Fruit fly (Drosophila melanogaster) whole organism, embryonic: ENCODE data around the gene CG13837.

Experiments
- ATbp ChIP-seq: fragments of 200-800 bp; sonication (Bioruptor generic); optimal IDR thresholded peaks from 2 replicates; lab custom pipeline; 2017; ENCODE audit warnings: missing biosample characterization, mild to moderate bottlenecking, missing genetic modification characterization, missing genetic modification reagents
- Blimp-1 ChIP-seq: fragments of 200-800 bp; sonication (Bioruptor generic); optimal IDR thresholded peaks from 3 replicates; lab custom pipeline; 2018; ENCODE audit warnings: missing biosample characterization, missing genetic modification characterization, mild to moderate bottlenecking, moderate library complexity, missing genetic modification reagents
- CG11696 ChIP-seq: fragments of 200-800 bp; sonication (Bioruptor generic); IDR thresholded peaks from 2 replicates; pipeline ENCODE4 v1.3.6; 2022; ENCODE audit warnings: missing biosample characterization, missing genetic modification characterization
- CG13287 ChIP-seq: fragments of 200-800 bp; sonication (Bioruptor generic); IDR thresholded peaks from 2 replicates; pipeline ENCODE4 v1.3.6; 2022; ENCODE audit warnings: missing biosample characterization, missing genetic modification characterization; ENCODE audit not compliant: partially characterized antibody
- CG13424 ChIP-seq: fragments of 200-800 bp; sonication (Bioruptor generic); optimal IDR thresholded peaks from 2 replicates; lab custom pipeline; 2019; ENCODE audit warnings: missing biosample characterization, mild to moderate bottlenecking, missing genetic modification characterization, moderate library complexity
- CG15269 ChIP-seq: fragments of 200-800 bp; sonication (Bioruptor generic); optimal IDR thresholded peaks from 2 replicates; lab custom pipeline; 2018; ENCODE audit warnings: missing biosample characterization, mild to moderate bottlenecking, missing genetic modification characterization, moderate library complexity
- CG1603 ChIP-seq: fragments of 200-800 bp; sonication (Bioruptor generic); optimal IDR thresholded peaks from 2 replicates; lab custom pipeline; 2019; ENCODE audit warnings: missing biosample characterization, mild to moderate bottlenecking, missing genetic modification characterization, moderate library complexity
- CG16813 ChIP-seq: fragments of 200-800 bp; sonication (Bioruptor generic); IDR thresholded peaks from 3 replicates; pipeline ENCODE4 v1.3.6; 2022; ENCODE audit warnings: missing biosample characterization, missing genetic modification characterization; ENCODE audit not compliant: partially characterized antibody
- CG31365 ChIP-seq: fragments of 200-800 bp; sonication (Bioruptor generic); optimal IDR thresholded peaks from 2 replicates; lab custom pipeline; 2018; ENCODE audit warnings: missing biosample characterization, mild to moderate bottlenecking, missing genetic modification characterization
- CG3847 ChIP-seq: fragments of 200-800 bp; sonication (Bioruptor generic); IDR thresholded peaks from 2 replicates; pipeline ENCODE4 v1.3.6; 2022; ENCODE audit warnings: missing biosample characterization, missing genetic modification characterization
- CG3995 ChIP-seq: fragments of 200-800 bp; sonication (Bioruptor generic); optimal IDR thresholded peaks from 3 replicates; lab custom pipeline; 2016; ENCODE audit warnings: missing biosample characterization, missing genetic modification characterization
- CG4424 ChIP-seq: fragments of 200-800 bp; sonication (Bioruptor generic); optimal IDR thresholded peaks from 3 replicates; lab custom pipeline; 2016; ENCODE audit warnings: missing biosample characterization, missing genetic modification characterization
- CrebB ChIP-seq: fragments of 200-800 bp; sonication (Bioruptor generic); optimal IDR thresholded peaks from 3 replicates; lab custom pipeline; 2018; ENCODE audit warnings: missing biosample characterization, mild to moderate bottlenecking, missing genetic modification characterization
- Dfd ChIP-seq, 2 experiments: fragments of >200 bp; optimal IDR thresholded peaks; 2 replicates each; lab custom pipeline; 2017; ENCODE audit warnings: missing biosample characterization in 2 of 2, missing genetic modification characterization in 2 of 2
- Eip74EF ChIP-seq, 2 experiments: fragments of 200-800 bp in 1 of 2; fragments of >200 bp in 1 of 2; sonication (Bioruptor generic) in 1 of 2; optimal IDR thresholded peaks; 2 replicates each; lab custom pipeline; 2017 to 2019; ENCODE audit warnings: missing biosample characterization in 2 of 2, missing genetic modification characterization in 2 of 2, mild to moderate bottlenecking in 1 of 2, moderate library complexity in 1 of 2
- Fer1 ChIP-seq: fragments of 200-800 bp; sonication (Bioruptor generic); optimal IDR thresholded peaks from 2 replicates; lab custom pipeline; 2017; ENCODE audit warnings: missing biosample characterization, mild to moderate bottlenecking, missing genetic modification characterization
- Fer2 ChIP-seq: fragments of 200-800 bp; sonication (Bioruptor generic); optimal IDR thresholded peaks from 2 replicates; lab custom pipeline; 2018; ENCODE audit warnings: missing biosample characterization, mild to moderate bottlenecking, missing genetic modification characterization, moderate library complexity
- Hmr ChIP-seq: fragments of 200-800 bp; sonication (Bioruptor generic); optimal IDR thresholded peaks from 3 replicates; lab custom pipeline; 2017; ENCODE audit warnings: mild to moderate bottlenecking, missing biosample characterization, missing genetic modification reagents, missing genetic modification characterization
- MBD-R2 ChIP-seq: fragments of 200-800 bp; sonication (Bioruptor generic); IDR thresholded peaks from 2 replicates; pipeline ENCODE4 v1.3.6; 2022; ENCODE audit warnings: missing biosample characterization, missing genetic modification characterization
- MTF-1 ChIP-seq: fragments of 200-800 bp; sonication (Bioruptor generic); optimal IDR thresholded peaks from 2 replicates; lab custom pipeline; 2018; ENCODE audit warnings: missing biosample characterization, mild to moderate bottlenecking, missing genetic modification characterization, borderline replicate concordance
- Med ChIP-seq: fragments of 200-800 bp; sonication (Bioruptor generic); peaks from one replicate; lab custom pipeline; 2016; ENCODE audit warnings: missing biosample characterization, missing genetic modification characterization, mild to moderate bottlenecking, inconsistent platforms, moderate library complexity
- PHDP ChIP-seq: fragments of 200-800 bp; sonication (Bioruptor generic); optimal IDR thresholded peaks from 3 replicates; lab custom pipeline; 2018; ENCODE audit warnings: missing biosample characterization, mild to moderate bottlenecking, missing genetic modification characterization, moderate library complexity
- Pdp1 ChIP-seq, 2 experiments: fragments of 200-800 bp; sonication (Bioruptor generic); optimal IDR thresholded peaks; 3 replicates each; lab custom pipeline; 2016; ENCODE audit warnings: missing biosample characterization in 2 of 2, missing genetic modification characterization in 2 of 2, mild to moderate bottlenecking in 1 of 2, moderate library complexity in 1 of 2
- Rfx ChIP-seq: fragments of 200-800 bp; sonication (Bioruptor generic); IDR thresholded peaks from 2 replicates; pipeline ENCODE4 v1.3.6; 2022; ENCODE audit warnings: missing biosample characterization, missing genetic modification characterization
- Stat92E ChIP-seq, 3 experiments: fragments of >200 bp in 2 of 3; fragments of 200-800 bp in 1 of 3; sonication (Bioruptor generic) in 1 of 3; optimal IDR thresholded peaks; 2 replicates each; lab custom pipeline; 2017 to 2019; ENCODE audit warnings: missing biosample characterization in 3 of 3, missing genetic modification characterization in 3 of 3, mild to moderate bottlenecking in 1 of 3, moderate library complexity in 1 of 3
- Vsx1 ChIP-seq: fragments of 200-800 bp; sonication (Bioruptor generic); optimal IDR thresholded peaks from 2 replicates; lab custom pipeline; 2017; ENCODE audit warnings: missing biosample characterization, mild to moderate bottlenecking, missing genetic modification characterization, missing genetic modification reagents
- ap ChIP-seq: fragments of 200-800 bp; sonication (Bioruptor generic); IDR thresholded peaks from 2 replicates; pipeline ENCODE4 v1.3.6; 2022; ENCODE audit warnings: missing biosample characterization, missing genetic modification characterization
- ci ChIP-seq: fragments of 200-800 bp; sonication (Bioruptor generic); IDR thresholded peaks from 3 replicates; pipeline ENCODE4 v1.3.6; 2022; ENCODE audit warnings: missing biosample characterization, missing genetic modification characterization
- dm ChIP-seq: fragments of 200-800 bp; sonication (Bioruptor generic); optimal IDR thresholded peaks from 3 replicates; lab custom pipeline; 2016; ENCODE audit warnings: missing biosample characterization, missing genetic modification characterization
- grn ChIP-seq: fragments of 200-800 bp; sonication (Bioruptor generic); optimal IDR thresholded peaks from 3 replicates; lab custom pipeline; 2017; ENCODE audit warnings: missing biosample characterization, missing genetic modification characterization
- mirr ChIP-seq: fragments of 200-800 bp; sonication (Bioruptor generic); optimal IDR thresholded peaks from 3 replicates; lab custom pipeline; 2018; ENCODE audit warnings: missing biosample characterization, mild to moderate bottlenecking, missing genetic modification characterization
- peb ChIP-seq: fragments of 200-800 bp; sonication (Bioruptor generic); IDR thresholded peaks from 2 replicates; pipeline ENCODE4 v1.3.6; 2022; ENCODE audit warnings: missing biosample characterization, missing genetic modification characterization
- pum ChIP-seq: fragments of 200-800 bp; sonication (Bioruptor generic); optimal IDR thresholded peaks from 2 replicates; lab custom pipeline; 2016; ENCODE audit warnings: missing biosample characterization, missing genetic modification characterization
- schlank ChIP-seq: fragments of 200-800 bp; sonication (Bioruptor generic); optimal IDR thresholded peaks from 2 replicates; lab custom pipeline; 2018; ENCODE audit warnings: missing biosample characterization, mild to moderate bottlenecking, missing genetic modification characterization
- sens ChIP-seq: fragments of 200-800 bp; sonication (Bioruptor generic); peaks from one replicate; lab custom pipeline; 2016; ENCODE audit warnings: missing biosample characterization, missing genetic modification characterization
- stwl ChIP-seq: fragments of 200-800 bp; sonication (Bioruptor generic); optimal IDR thresholded peaks from 3 replicates; lab custom pipeline; 2018; ENCODE audit warnings: missing biosample characterization, mild to moderate bottlenecking, missing genetic modification characterization, moderate library complexity
- unc-4 ChIP-seq: fragments of 200-800 bp; sonication (Bioruptor generic); IDR thresholded peaks from 2 replicates; pipeline ENCODE4 v1.3.6; 2022; ENCODE audit warnings: missing biosample characterization, missing genetic modification characterization; ENCODE audit not compliant: partially characterized antibody
- unpg ChIP-seq: fragments of 200-800 bp; sonication (Bioruptor generic); optimal IDR thresholded peaks from 3 replicates; lab custom pipeline; 2018; ENCODE audit warnings: missing biosample characterization, mild to moderate bottlenecking, missing genetic modification characterization, moderate library complexity
- usp ChIP-seq: fragments of >200 bp; optimal IDR thresholded peaks from 2 replicates; lab custom pipeline; 2017; ENCODE audit warnings: missing biosample characterization, missing genetic modification characterization
- wek ChIP-seq: fragments of 200-800 bp; sonication (Bioruptor generic); optimal IDR thresholded peaks from 3 replicates; lab custom pipeline; 2018; ENCODE audit warnings: missing biosample characterization, mild to moderate bottlenecking, missing genetic modification characterization, moderate library complexity

Gene CG13837

DNA sequence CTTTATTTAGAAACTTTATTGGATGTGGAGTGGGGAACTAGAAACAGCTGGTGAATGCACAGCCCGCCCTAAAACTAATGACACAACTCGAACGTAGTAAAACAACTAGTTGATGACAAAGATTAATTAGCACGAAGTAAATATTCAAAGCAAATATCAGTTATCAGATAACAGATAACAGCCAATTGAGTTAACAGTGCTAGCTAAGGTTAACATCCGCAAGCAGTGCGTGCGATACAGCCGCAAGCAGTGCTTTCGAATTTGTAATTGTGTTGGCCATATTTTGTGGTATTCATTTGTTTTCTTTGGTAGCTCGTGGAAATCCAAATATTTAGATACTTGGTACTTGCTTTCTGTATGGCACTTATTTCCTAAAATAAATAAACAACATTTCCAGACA lies 30.3 kb upstream of the CG13837 start:
- no peak for TF ChIP-seq dm (GFP tag; lab: Kevin White, UChicago)
- TF ChIP-seq CG15269 (tag; lab: Kevin White, UChicago): peak; percentile 32
- TF ChIP-seq ci (GFP tag; lab: Robert Waterston, UW): peak; percentile 25; the same call in 1 of the 3 replicates
- TF ChIP-seq wek (GFP tag; lab: Kevin White, UChicago): peak; percentile 45
- peak; percentile 29 for TF ChIP-seq unpg (GFP tag; lab: Kevin White, UChicago)
- peak; percentile 72 for TF ChIP-seq sens (GFP tag; lab: Kevin White, UChicago)
- peak in 1 of 2 experiments; percentile 52 for TF ChIP-seq Eip74EF (GFP tag; optimal IDR thresholded peaks at IDR 0.05; lab: Kevin White, UChicago)
- TF ChIP-seq Hmr: peak; percentile 33
- TF ChIP-seq MTF-1 (GFP tag; lab: Kevin White, UChicago): peak; percentile 4
- 0 out of 2 replicates have a peak, but pooled peaks have one; percentile 7 for TF ChIP-seq CG3847
- TF ChIP-seq peb (GFP tag; lab: Robert Waterston, UW): no peak
- TF ChIP-seq ap (GFP tag; lab: Robert Waterston, UW): no peak
- TF ChIP-seq PHDP (tag; lab: Kevin White, UChicago): no peak
- TF ChIP-seq Med (GFP tag; lab: Kevin White, UChicago): peak; percentile 72
- TF ChIP-seq Dfd (GFP tag; optimal IDR thresholded peaks at IDR 0.05; lab: Kevin White, UChicago): peak in 1 of 2 experiments; percentile 4
- TF ChIP-seq Pdp1 (GFP tag; optimal IDR thresholded peaks at IDR 0.05; lab: Kevin White, UChicago): no peak
- TF ChIP-seq CG4424 (GFP tag; lab: Kevin White, UChicago): no peak
- TF ChIP-seq Blimp-1 (GFP tag; lab: Kevin White, UChicago): no peak
- peak; percentile 74 for TF ChIP-seq Vsx1 (GFP tag; lab: Kevin White, UChicago)
- peak; percentile 84 for TF ChIP-seq CG31365 (tag; lab: Kevin White, UChicago)
- no peak for TF ChIP-seq pum (GFP tag; lab: Kevin White, UChicago)
- no peak for TF ChIP-seq Stat92E (GFP tag; optimal IDR thresholded peaks at IDR 0.05; lab: Kevin White, UChicago)
- TF ChIP-seq usp (GFP tag; lab: Kevin White, UChicago): no peak
- TF ChIP-seq CG11696 (GFP tag; lab: Robert Waterston, UW): 0 out of 2 replicates have a peak, but pooled peaks have one; percentile 32
- peak; percentile 19 for TF ChIP-seq CG1603 (tag; lab: Kevin White, UChicago)
- TF ChIP-seq CrebB (tag; lab: Kevin White, UChicago): peak; percentile 1
- TF ChIP-seq grn (GFP tag; lab: Kevin White, UChicago): peak; percentile 56
- no peak for TF ChIP-seq unc-4
- 0 out of 3 replicates have a peak, but pooled peaks have one; percentile 16 for TF ChIP-seq CG16813 (GFP tag; lab: Robert Waterston, UW)
- TF ChIP-seq CG3995 (GFP tag; lab: Kevin White, UChicago): no peak
- peak; percentile 6 for TF ChIP-seq stwl
- TF ChIP-seq MBD-R2 (GFP tag; lab: Robert Waterston, UW): peak; percentile 26; the same call in 1 of the 2 replicates
- peak; percentile 43 for TF ChIP-seq ATbp (GFP tag; lab: Kevin White, UChicago)
- TF ChIP-seq mirr: peak; percentile 35
- peak; percentile 3 for TF ChIP-seq CG13424 (tag; lab: Kevin White, UChicago)
- peak; percentile 30 for TF ChIP-seq schlank (tag; lab: Kevin White, UChicago)
- TF ChIP-seq Fer2 (tag; lab: Kevin White, UChicago): no peak
- TF ChIP-seq Fer1: no peak
- TF ChIP-seq Rfx: peak; percentile 43; the same call in 1 of the 2 replicates
- peak; percentile 17; the same call in 1 of the 2 replicates for TF ChIP-seq CG13287 (GFP tag; lab: Robert Waterston, UW)
